Fruit fly (Drosophila melanogaster): ENCODE results near the gene CG16953.

DNA sequence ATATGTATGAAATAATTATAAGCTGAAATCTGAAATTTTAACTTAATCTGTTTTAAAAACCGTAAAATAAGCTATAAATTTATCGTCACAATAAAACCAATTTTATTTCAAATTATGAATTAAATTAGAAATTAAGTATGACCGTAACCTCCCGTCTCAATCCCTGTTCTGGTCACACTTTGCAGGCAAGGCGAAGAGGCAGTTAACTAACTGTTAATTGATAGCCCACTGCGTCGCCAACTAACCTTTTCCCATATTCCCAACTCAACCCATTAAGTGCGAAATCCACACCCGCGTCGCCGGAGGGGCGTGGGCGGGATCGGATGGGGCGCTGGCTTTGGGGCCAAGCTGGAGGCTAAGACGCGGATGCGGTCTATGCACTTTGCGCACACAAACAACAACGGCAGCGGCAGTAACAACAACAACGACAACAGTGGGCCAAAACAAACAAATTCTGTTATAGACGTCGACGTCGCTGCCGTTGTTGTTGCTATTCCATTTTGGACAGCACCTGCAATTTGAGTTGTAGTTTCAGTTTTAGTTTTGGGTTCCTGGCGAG lies 24.9 kb downstream of the CG16953 start, which contains the start of gene CG5191:
- TF ChIP-seq Myc (optimal IDR thresholded peaks at IDR 0.05): no peak
- no peak for TF ChIP-seq insv (optimal IDR thresholded peaks at IDR 0.05)
- TF ChIP-seq psq (optimal IDR thresholded peaks at IDR 0.05): no peak
- no peak for TF ChIP-seq Sin3A (optimal IDR thresholded peaks at IDR 0.05)
- no peak for TF ChIP-seq h (optimal IDR thresholded peaks at IDR 0.05)
